Worm (Caenorhabditis elegans) whole organism, L2 larva: ENCODE measurements around the gene swt-2.

Experiments used
- F13H6.1 ChIP-seq: sonication (generic microtip); optimal IDR thresholded peaks from 2 replicates; lab custom pipeline; 2016; ENCODE audit warnings: missing genetic modification characterization, missing compliant biosample characterization
- aly-2 ChIP-seq: fragments of 150-350 bp; optimal IDR thresholded peaks from 2 replicates; lab custom pipeline; 2014; ENCODE audit warnings: missing biosample characterization, missing genetic modification characterization
- ceh-16 ChIP-seq: fragments of 150-350 bp; optimal IDR thresholded peaks from 2 replicates; lab custom pipeline; 2014; ENCODE audit warnings: missing biosample characterization, missing genetic modification characterization
- dmd-4 ChIP-seq: sonication (generic microtip); optimal IDR thresholded peaks from 2 replicates; lab custom pipeline; 2017; ENCODE audit warnings: missing biosample characterization, missing genetic modification characterization
- lin-11 ChIP-seq: fragments of 150-350 bp; sonication (generic microtip); optimal IDR thresholded peaks from 2 replicates; lab custom pipeline; 2014; ENCODE audit warnings: missing biosample characterization, missing genetic modification characterization, inconsistent platforms, mixed read lengths
- lin-13 ChIP-seq: fragments of 150-350 bp; optimal IDR thresholded peaks from 2 replicates; lab custom pipeline; 2014; ENCODE audit warnings: missing biosample characterization, missing genetic modification reagents, missing genetic modification characterization
- lin-39 ChIP-seq: fragments of 150-350 bp; optimal IDR thresholded peaks from 2 replicates; lab custom pipeline; 2014; ENCODE audit warnings: missing biosample characterization, missing genetic modification reagents, missing genetic modification characterization
- lsy-2 ChIP-seq, 2 experiments: fragments of 150-350 bp in 1 of 2; sonication (generic microtip) in 1 of 2; optimal IDR thresholded peaks; 2 replicates each; lab custom pipeline; 2014 to 2017; ENCODE audit warnings: missing biosample characterization in 2 of 2, missing genetic modification characterization in 2 of 2
- mdl-1 ChIP-seq, 2 experiments: fragments of 150-350 bp in 1 of 2; sonication (generic microtip) in 1 of 2; optimal IDR thresholded peaks; 2 replicates each; lab custom pipeline; 2017; ENCODE audit warnings: missing biosample characterization in 2 of 2, missing genetic modification characterization in 2 of 2
- nhr-10 ChIP-seq: sonication (generic microtip); optimal IDR thresholded peaks from 2 replicates; lab custom pipeline; 2017; ENCODE audit warnings: missing biosample characterization, missing genetic modification characterization
- nhr-12 ChIP-seq: fragments of 150-350 bp; optimal IDR thresholded peaks from 2 replicates; lab custom pipeline; 2014; ENCODE audit warnings: missing biosample characterization, missing genetic modification characterization
- nhr-23 ChIP-seq: fragments of 150-350 bp; optimal IDR thresholded peaks from 2 replicates; lab custom pipeline; 2014; ENCODE audit warnings: missing biosample characterization, missing genetic modification reagents, missing genetic modification characterization
- snpc-4 ChIP-seq: fragments of 150-350 bp; optimal IDR thresholded peaks from 2 replicates; lab custom pipeline; 2014; ENCODE audit warnings: missing biosample characterization, missing genetic modification characterization
- unc-55 ChIP-seq: fragments of 150-350 bp; sonication (generic microtip); optimal IDR thresholded peaks from 3 replicates; lab custom pipeline; 2014; ENCODE audit warnings: missing biosample characterization, missing genetic modification reagents, missing genetic modification characterization

DNA sequence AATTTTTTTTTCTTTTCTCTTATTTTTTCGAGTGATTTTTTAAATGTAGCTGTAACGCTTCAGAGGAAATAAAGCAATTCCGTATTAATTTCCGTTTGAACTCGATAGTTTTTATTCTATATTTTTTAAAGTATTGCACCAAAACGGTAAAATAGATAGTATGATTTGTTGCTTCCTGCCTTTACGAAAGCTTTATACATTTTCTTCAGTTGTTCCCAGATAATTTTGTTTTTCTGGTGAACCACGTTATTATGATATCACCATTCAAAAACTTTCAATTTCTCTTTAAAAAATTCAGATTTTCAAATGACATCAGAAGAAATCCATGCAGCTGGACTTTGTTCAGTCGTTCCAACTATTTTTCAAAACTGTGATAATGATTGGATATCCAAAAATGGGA, 15.0 kb upstream of the swt-2 start, which contains the start of gene srb-18:
- TF ChIP-seq dmd-4 (tag; lab: Kevin White, UChicago) (no peak), lsy-2 (tag; optimal IDR thresholded peaks at IDR 0.05; lab: Kevin White, UChicago) (no peak), nhr-12 (tag; lab: Kevin White, UChicago) (no peak), ceh-16 (no peak), lin-11 (tag; lab: Kevin White, UChicago) (no peak), nhr-10 (no peak), aly-2 (tag; lab: Kevin White, UChicago) (no peak), lin-39 (no peak), F13H6.1 (no peak), snpc-4 (tag; lab: Kevin White, UChicago) (no peak), mdl-1 (tag; optimal IDR thresholded peaks at IDR 0.05; lab: Kevin White, UChicago) (no peak), lin-13 (GFP tag; lab: Kevin White, UChicago) (no peak), nhr-23 (no peak), unc-55 (GFP tag; lab: Kevin White, UChicago) (no peak)
